Worm (Caenorhabditis elegans) whole organism, L3 larva: ENCODE data around the gene F32D8.15.

Experiments used
- ama-1 ChIP-seq: fragments of 150-350 bp; optimal IDR thresholded peaks from 2 replicates; lab custom pipeline; 2018
- nhr-11 ChIP-seq: fragments of 150-350 bp; optimal IDR thresholded peaks from 2 replicates; lab custom pipeline; 2014; ENCODE audit warnings: missing biosample characterization, missing genetic modification characterization
- nhr-25 ChIP-seq: sonication (generic microtip); optimal IDR thresholded peaks from 2 replicates; lab custom pipeline; 2017; ENCODE audit warnings: missing biosample characterization, missing genetic modification characterization
- nhr-28 ChIP-seq: fragments of 150-350 bp; optimal IDR thresholded peaks from 2 replicates; lab custom pipeline; 2014; ENCODE audit warnings: missing biosample characterization, missing genetic modification characterization
- nhr-43 ChIP-seq: sonication (generic microtip); optimal IDR thresholded peaks from 2 replicates; lab custom pipeline; 2016; ENCODE audit warnings: mild to moderate bottlenecking, missing genetic modification characterization, missing compliant biosample characterization; ENCODE audit not compliant: poor library complexity, severe bottlenecking
- nhr-77 ChIP-seq: fragments of 150-350 bp; optimal IDR thresholded peaks from 2 replicates; lab custom pipeline; 2014; ENCODE audit warnings: missing biosample characterization, missing genetic modification characterization
- tbx-2 ChIP-seq: sonication (generic microtip); optimal IDR thresholded peaks from 2 replicates; lab custom pipeline; 2016; ENCODE audit warnings: mild to moderate bottlenecking, missing genetic modification characterization, missing compliant biosample characterization
- unc-62 ChIP-seq: fragments of 150-350 bp; sonication (generic microtip); optimal IDR thresholded peaks from 4 replicates; lab custom pipeline; 2014; ENCODE audit warnings: missing biosample characterization, missing genetic modification reagents, missing genetic modification characterization
- zag-1 ChIP-seq: fragments of 150-350 bp; optimal IDR thresholded peaks from 2 replicates; lab custom pipeline; 2014; ENCODE audit warnings: missing biosample characterization, missing genetic modification characterization

ce11 chrV:10929511-10929910 is 25.7 kb downstream of the F32D8.15 start, which contains the start of gene F58B4.3:
- TF ChIP-seq tbx-2 (tag; lab: Kevin White, UChicago) (no peak), nhr-43 (tag; lab: Kevin White, UChicago) (no peak), zag-1 (tag; lab: Kevin White, UChicago) (no peak), ama-1 (lab: Kevin White, UChicago) (no peak), nhr-25 (tag; lab: Kevin White, UChicago) (no peak), nhr-11 (tag; lab: Kevin White, UChicago) (no peak), nhr-28 (no peak), unc-62 (GFP tag; lab: Kevin White, UChicago) (no peak), nhr-77 (no peak)
